Fruit fly (Drosophila melanogaster) whole organism, embryonic: ENCODE measurements around the gene mRpS30.

Source experiments
- CG10274 ChIP-seq: fragments of 200-800 bp; sonication (Bioruptor generic); optimal IDR thresholded peaks from 3 replicates; lab custom pipeline; 2017; ENCODE audit warnings: missing biosample characterization, mild to moderate bottlenecking, missing genetic modification characterization
- CG11504 ChIP-seq: fragments of 200-800 bp; sonication (Bioruptor generic); optimal IDR thresholded peaks from 3 replicates; lab custom pipeline; 2019; ENCODE audit warnings: missing biosample characterization, mild to moderate bottlenecking, missing genetic modification characterization, moderate library complexity
- CG12155 ChIP-seq: fragments of 200-800 bp; sonication (Bioruptor generic); optimal IDR thresholded peaks from 3 replicates; lab custom pipeline; 2016; ENCODE audit warnings: missing biosample characterization, missing genetic modification characterization
- CG13624 ChIP-seq: fragments of 200-800 bp; sonication (Bioruptor generic); optimal IDR thresholded peaks from 2 replicates; lab custom pipeline; 2016; ENCODE audit warnings: missing biosample characterization, missing genetic modification characterization
- CG1602 ChIP-seq: fragments of 200-800 bp; sonication (Bioruptor generic); optimal IDR thresholded peaks from 3 replicates; lab custom pipeline; 2016; ENCODE audit warnings: missing biosample characterization, missing genetic modification characterization
- CG1647 ChIP-seq: fragments of 200-800 bp; sonication (Bioruptor generic); optimal IDR thresholded peaks from 3 replicates; lab custom pipeline; 2016; ENCODE audit warnings: missing biosample characterization, missing genetic modification characterization
- CG17802 ChIP-seq: fragments of 200-800 bp; sonication (Bioruptor generic); optimal IDR thresholded peaks from 2 replicates; lab custom pipeline; 2018; ENCODE audit warnings: missing biosample characterization, mild to moderate bottlenecking, missing genetic modification characterization, moderate library complexity
- CG17912 ChIP-seq: fragments of 200-800 bp; sonication (Bioruptor generic); optimal IDR thresholded peaks from 2 replicates; lab custom pipeline; 2018; ENCODE audit warnings: missing biosample characterization, mild to moderate bottlenecking, missing genetic modification characterization
- CG2678 ChIP-seq: fragments of 200-800 bp; sonication (Bioruptor generic); optimal IDR thresholded peaks from 3 replicates; lab custom pipeline; 2019; ENCODE audit warnings: missing biosample characterization, mild to moderate bottlenecking, missing genetic modification characterization, moderate library complexity
- CG31224 ChIP-seq: fragments of 200-800 bp; sonication (Bioruptor generic); IDR thresholded peaks from 2 replicates; pipeline ENCODE4 v1.3.6; 2022; ENCODE audit warnings: missing biosample characterization, missing genetic modification characterization
- CG3838 ChIP-seq: fragments of 200-800 bp; sonication (Bioruptor generic); optimal IDR thresholded peaks from 3 replicates; lab custom pipeline; 2016; ENCODE audit warnings: missing biosample characterization, missing genetic modification characterization
- CG4282 ChIP-seq: fragments of 200-800 bp; sonication (Bioruptor generic); optimal IDR thresholded peaks from 2 replicates; lab custom pipeline; 2016; ENCODE audit warnings: missing biosample characterization, missing genetic modification characterization
- CG4328 ChIP-seq: fragments of 200-800 bp; sonication (Bioruptor generic); optimal IDR thresholded peaks from 3 replicates; lab custom pipeline; 2017; ENCODE audit warnings: missing biosample characterization, missing genetic modification reagents, missing genetic modification characterization
- CG4617 ChIP-seq: fragments of 200-800 bp; sonication (Bioruptor generic); optimal IDR thresholded peaks from 3 replicates; lab custom pipeline; 2016; ENCODE audit warnings: missing biosample characterization, missing genetic modification characterization, borderline replicate concordance
- CG7987 ChIP-seq: fragments of 200-800 bp; sonication (Bioruptor generic); optimal IDR thresholded peaks from 2 replicates; lab custom pipeline; 2018; ENCODE audit warnings: missing biosample characterization, mild to moderate bottlenecking, missing genetic modification characterization, moderate library complexity
- CG9437 ChIP-seq: fragments of 200-800 bp; sonication (Bioruptor generic); optimal IDR thresholded peaks from 2 replicates; lab custom pipeline; 2018; ENCODE audit warnings: missing biosample characterization, mild to moderate bottlenecking, missing genetic modification characterization
- CG9797 ChIP-seq: fragments of 200-800 bp; sonication (Bioruptor generic); optimal IDR thresholded peaks from 3 replicates; lab custom pipeline; 2018; ENCODE audit warnings: missing biosample characterization, mild to moderate bottlenecking, missing genetic modification characterization
- Dad ChIP-seq: fragments of 200-800 bp; sonication (Bioruptor generic); optimal IDR thresholded peaks from 3 replicates; lab custom pipeline; 2016; ENCODE audit warnings: missing biosample characterization, missing genetic modification characterization
- Dp ChIP-seq: fragments of 200-800 bp; sonication (Bioruptor generic); optimal IDR thresholded peaks from 2 replicates; lab custom pipeline; 2018; ENCODE audit warnings: missing biosample characterization, mild to moderate bottlenecking, missing genetic modification characterization, moderate library complexity
- Dref ChIP-seq: fragments of 200-800 bp; sonication (Bioruptor generic); IDR thresholded peaks from 2 replicates; pipeline ENCODE4 v1.3.6; 2022; ENCODE audit warnings: missing biosample characterization, missing genetic modification characterization
- Elba2 ChIP-seq: fragments of 200-800 bp; sonication (Bioruptor generic); optimal IDR thresholded peaks from 3 replicates; lab custom pipeline; 2016; ENCODE audit warnings: missing biosample characterization, missing genetic modification characterization
- Fer1 ChIP-seq: fragments of 200-800 bp; sonication (Bioruptor generic); optimal IDR thresholded peaks from 2 replicates; lab custom pipeline; 2017; ENCODE audit warnings: missing biosample characterization, mild to moderate bottlenecking, missing genetic modification characterization
- HLH3B ChIP-seq: fragments of 200-800 bp; sonication (Bioruptor generic); IDR thresholded peaks from 2 replicates; pipeline ENCODE4 v1.3.6; 2022; ENCODE audit warnings: missing biosample characterization, missing genetic modification characterization
- Hr39 ChIP-seq: fragments of >200 bp; optimal IDR thresholded peaks from 2 replicates; lab custom pipeline; 2017
- MESR4 ChIP-seq: fragments of 200-800 bp; sonication (Bioruptor generic); optimal IDR thresholded peaks from 2 replicates; lab custom pipeline; 2018; ENCODE audit warnings: missing biosample characterization, mild to moderate bottlenecking, missing genetic modification characterization, moderate library complexity
- NC2β ChIP-seq: fragments of 200-800 bp; sonication (Bioruptor generic); optimal IDR thresholded peaks from 2 replicates; lab custom pipeline; 2016; ENCODE audit warnings: missing biosample characterization, missing genetic modification characterization
- Opbp ChIP-seq: fragments of 200-800 bp; sonication (Bioruptor generic); IDR thresholded peaks from 3 replicates; pipeline ENCODE4 v1.3.6; 2022; ENCODE audit warnings: missing biosample characterization, missing genetic modification characterization; ENCODE audit not compliant: partially characterized antibody
- Optix ChIP-seq: fragments of 200-800 bp; sonication (Bioruptor generic); IDR thresholded peaks from 3 replicates; pipeline ENCODE4 v1.3.6; 2022; ENCODE audit warnings: missing biosample characterization, missing genetic modification characterization
- Pdp1 ChIP-seq, 2 experiments: fragments of 200-800 bp; sonication (Bioruptor generic); optimal IDR thresholded peaks; 3 replicates each; lab custom pipeline; 2016; ENCODE audit warnings: missing biosample characterization in 2 of 2, missing genetic modification characterization in 2 of 2, mild to moderate bottlenecking in 1 of 2, moderate library complexity in 1 of 2
- Vsx1 ChIP-seq: fragments of 200-800 bp; sonication (Bioruptor generic); optimal IDR thresholded peaks from 2 replicates; lab custom pipeline; 2017; ENCODE audit warnings: missing biosample characterization, mild to moderate bottlenecking, missing genetic modification characterization, missing genetic modification reagents
- chinmo ChIP-seq: fragments of 200-800 bp; sonication (Bioruptor generic); IDR thresholded peaks from 4 replicates; pipeline ENCODE4 v1.3.6; 2022; ENCODE audit warnings: missing biosample characterization, missing genetic modification characterization; ENCODE audit not compliant: partially characterized antibody
- crc ChIP-seq: fragments of 200-800 bp; sonication (Bioruptor generic); optimal IDR thresholded peaks from 2 replicates; lab custom pipeline; 2016; ENCODE audit warnings: missing biosample characterization, missing genetic modification characterization
- croc ChIP-seq: fragments of 200-800 bp; sonication (Bioruptor generic); conservative IDR thresholded peaks from 3 replicates; pipeline ENCODE4 v1.3.6; 2022; ENCODE audit warnings: missing biosample characterization, missing genetic modification characterization
- dm ChIP-seq: fragments of 200-800 bp; sonication (Bioruptor generic); optimal IDR thresholded peaks from 3 replicates; lab custom pipeline; 2016; ENCODE audit warnings: missing biosample characterization, missing genetic modification characterization
- en ChIP-seq: fragments of 200-800 bp; sonication (Bioruptor generic); optimal IDR thresholded peaks from 2 replicates; lab custom pipeline; 2016; ENCODE audit warnings: missing biosample characterization, missing genetic modification characterization
- fd3F ChIP-seq: fragments of 200-800 bp; sonication (Bioruptor generic); optimal IDR thresholded peaks from 2 replicates; lab custom pipeline; 2018; ENCODE audit warnings: missing biosample characterization, mild to moderate bottlenecking, missing genetic modification characterization, moderate library complexity
- jing ChIP-seq: fragments of 200-800 bp; sonication (Bioruptor generic); optimal IDR thresholded peaks from 2 replicates; lab custom pipeline; 2018; ENCODE audit warnings: missing biosample characterization, mild to moderate bottlenecking, missing genetic modification characterization
- jumu ChIP-seq: fragments of 200-800 bp; sonication (Bioruptor generic); optimal IDR thresholded peaks from 3 replicates; lab custom pipeline; 2016; ENCODE audit warnings: missing biosample characterization, missing genetic modification characterization
- nerfin-2 ChIP-seq: fragments of 200-800 bp; sonication (Bioruptor generic); IDR thresholded peaks from 2 replicates; pipeline ENCODE4 v1.3.6; 2022; ENCODE audit warnings: missing biosample characterization, missing genetic modification characterization; ENCODE audit not compliant: partially characterized antibody
- pho ChIP-seq: fragments of 200-800 bp; sonication (Bioruptor generic); optimal IDR thresholded peaks from 2 replicates; lab custom pipeline; 2016; ENCODE audit warnings: missing biosample characterization, missing genetic modification characterization
- salm ChIP-seq: fragments of 200-800 bp; sonication (Bioruptor generic); optimal IDR thresholded peaks from 2 replicates; lab custom pipeline; 2018; ENCODE audit warnings: missing biosample characterization, mild to moderate bottlenecking, missing genetic modification characterization
- schlank ChIP-seq: fragments of 200-800 bp; sonication (Bioruptor generic); optimal IDR thresholded peaks from 2 replicates; lab custom pipeline; 2018; ENCODE audit warnings: missing biosample characterization, mild to moderate bottlenecking, missing genetic modification characterization
- seq ChIP-seq: fragments of 200-800 bp; sonication (Bioruptor generic); IDR thresholded peaks from 2 replicates; pipeline ENCODE4 v1.3.6; 2022; ENCODE audit warnings: missing biosample characterization, missing genetic modification characterization
- slou ChIP-seq: fragments of 200-800 bp; sonication (Bioruptor generic); optimal IDR thresholded peaks from 3 replicates; lab custom pipeline; 2016; ENCODE audit warnings: missing biosample characterization, missing genetic modification characterization
- tgo ChIP-seq: fragments of 200-800 bp; sonication (Bioruptor generic); IDR thresholded peaks from 3 replicates; pipeline ENCODE4 v1.3.6; 2022; ENCODE audit warnings: missing biosample characterization, missing genetic modification characterization
- tna ChIP-seq: fragments of 200-800 bp; sonication (Bioruptor generic); IDR thresholded peaks from 2 replicates; pipeline ENCODE4 v1.3.6; 2022; ENCODE audit warnings: missing biosample characterization, missing genetic modification characterization; ENCODE audit not compliant: partially characterized antibody
- trh ChIP-seq: fragments of 200-800 bp; sonication (Bioruptor generic); optimal IDR thresholded peaks from 2 replicates; lab custom pipeline; 2016; ENCODE audit warnings: missing biosample characterization, missing genetic modification characterization
- tx ChIP-seq: fragments of 200-800 bp; sonication (Bioruptor generic); optimal IDR thresholded peaks from 2 replicates; lab custom pipeline; 2016; ENCODE audit warnings: missing biosample characterization, missing genetic modification characterization
- wdn ChIP-seq: fragments of 200-800 bp; sonication (Bioruptor generic); IDR thresholded peaks from 2 replicates; pipeline ENCODE4 v1.3.6; 2022; ENCODE audit warnings: missing biosample characterization, missing genetic modification characterization
- zfh1 ChIP-seq: fragments of 200-800 bp; sonication (Bioruptor generic); IDR thresholded peaks from 3 replicates; pipeline ENCODE4 v1.3.6; 2022; ENCODE audit warnings: missing biosample characterization, missing genetic modification characterization

Gene mRpS30

DNA sequence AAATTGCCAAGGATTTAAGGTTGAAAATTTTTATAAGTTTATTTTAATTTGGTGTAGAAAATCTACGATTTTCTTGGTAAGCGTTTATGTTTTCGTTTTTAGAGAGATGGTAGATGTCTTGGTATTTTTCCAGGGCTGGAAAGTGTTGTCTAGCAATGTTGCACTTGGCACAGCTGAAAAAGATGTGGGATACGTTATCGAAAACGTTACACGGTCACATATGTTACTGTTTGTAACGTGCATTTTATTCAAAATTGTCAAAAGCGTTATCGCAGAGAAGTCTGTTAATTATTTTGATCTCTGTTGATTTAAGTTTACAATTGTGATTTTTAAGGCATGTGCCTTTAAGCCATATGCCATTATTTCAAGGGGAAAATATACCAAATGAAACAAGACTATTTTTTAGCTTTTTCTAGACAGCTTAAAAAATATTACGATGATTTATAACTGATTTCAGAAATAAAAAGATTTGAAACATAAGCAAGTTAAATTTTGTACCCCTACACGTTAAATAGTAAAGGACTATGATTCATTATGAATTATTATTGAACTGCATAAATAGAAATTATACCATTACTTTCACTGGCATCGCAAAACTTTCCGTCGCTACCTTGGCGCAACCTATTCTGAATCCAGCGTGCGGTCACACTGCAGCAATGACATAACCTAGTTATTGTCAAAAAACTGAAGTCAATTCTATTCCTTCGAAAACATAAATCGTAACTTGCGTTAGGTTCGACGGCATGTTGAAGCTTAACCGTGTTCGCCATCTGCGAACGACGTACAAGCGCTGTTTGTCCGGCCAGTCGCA is at the start of gene mRpS30, which contains the start of gene Paf-AHalpha (continued):
- no peak for TF ChIP-seq CG11504 (tag; lab: Kevin White, UChicago)
- TF ChIP-seq Optix (GFP tag; lab: Robert Waterston, UW) = no peak
- no peak for TF ChIP-seq pho (GFP tag; lab: Kevin White, UChicago)
- TF ChIP-seq CG2678 (tag; lab: Kevin White, UChicago) = no peak
- peak; percentile 61 for TF ChIP-seq CG4617 (GFP tag; lab: Kevin White, UChicago)
- no peak for TF ChIP-seq en (GFP tag; lab: Kevin White, UChicago)
- 0 out of 3 replicates have a peak, but pooled peaks have one; percentile 28 for TF ChIP-seq zfh1 (GFP tag; lab: Robert Waterston, UW)
- no peak for TF ChIP-seq schlank (tag; lab: Kevin White, UChicago)
- no peak for TF ChIP-seq wdn (GFP tag; lab: Robert Waterston, UW)
- TF ChIP-seq CG1647 (GFP tag; lab: Kevin White, UChicago) = no peak
- TF ChIP-seq Vsx1 = no peak
- no peak for TF ChIP-seq croc (GFP tag; lab: Robert Waterston, UW)
- no peak for TF ChIP-seq fd3F
- no peak for TF ChIP-seq trh (GFP tag; lab: Kevin White, UChicago)
- no peak for TF ChIP-seq CG3838
- TF ChIP-seq CG9797 (GFP tag; lab: Kevin White, UChicago) = peak; percentile 60
- no peak for TF ChIP-seq CG10274 (GFP tag; lab: Kevin White, UChicago)
- TF ChIP-seq CG12155 (GFP tag; lab: Kevin White, UChicago) = no peak
- no peak for TF ChIP-seq jumu (GFP tag; lab: Kevin White, UChicago)
- TF ChIP-seq salm = no peak
- no peak for TF ChIP-seq tgo
- no peak for TF ChIP-seq Elba2 (GFP tag; lab: Kevin White, UChicago)
- TF ChIP-seq Pdp1 (GFP tag; optimal IDR thresholded peaks at IDR 0.05; lab: Kevin White, UChicago) = peak in 1 of 2 experiments; percentile 95
- TF ChIP-seq nerfin-2 (GFP tag; lab: Robert Waterston, UW) = no peak
- TF ChIP-seq tna = no peak
- no peak for TF ChIP-seq Fer1 (GFP tag; lab: Kevin White, UChicago)
- TF ChIP-seq CG9437 (GFP tag; lab: Kevin White, UChicago) = peak; percentile 89
- no peak for TF ChIP-seq CG17802 (tag; lab: Kevin White, UChicago)
- TF ChIP-seq dm = no peak
- no peak for TF ChIP-seq jing (GFP tag; lab: Kevin White, UChicago)
- TF ChIP-seq MESR4 (GFP tag; lab: Kevin White, UChicago) = peak; percentile 70
- TF ChIP-seq seq = no peak
- no peak for TF ChIP-seq chinmo
- no peak for TF ChIP-seq slou
- TF ChIP-seq CG7987 (GFP tag; lab: Kevin White, UChicago) = no peak
- TF ChIP-seq HLH3B = no peak
- TF ChIP-seq CG17912 = no peak
- no peak for TF ChIP-seq Hr39 (lab: Kevin White, UChicago)
- TF ChIP-seq CG4328 (GFP tag; lab: Kevin White, UChicago) = no peak
- peak; percentile 18; the same call in 1 of the 3 replicates for TF ChIP-seq Opbp
- TF ChIP-seq Dp (GFP tag; lab: Kevin White, UChicago) = peak; percentile 32
- no peak for TF ChIP-seq crc (GFP tag; lab: Kevin White, UChicago)
- no peak for TF ChIP-seq CG31224 (GFP tag; lab: Robert Waterston, UW)
- no peak for TF ChIP-seq tx (GFP tag; lab: Kevin White, UChicago)
- TF ChIP-seq CG13624 = no peak
- peak; percentile 68 for TF ChIP-seq Dref (GFP tag; lab: Robert Waterston, UW)
- no peak for TF ChIP-seq NC2β
- TF ChIP-seq CG1602 (GFP tag; lab: Kevin White, UChicago) = no peak
- TF ChIP-seq Dad (GFP tag; lab: Kevin White, UChicago) = no peak
- TF ChIP-seq CG4282 (GFP tag; lab: Kevin White, UChicago) = no peak
